Fruit fly (Drosophila melanogaster): ENCODE results near the gene mah.

mah gene

DNA sequence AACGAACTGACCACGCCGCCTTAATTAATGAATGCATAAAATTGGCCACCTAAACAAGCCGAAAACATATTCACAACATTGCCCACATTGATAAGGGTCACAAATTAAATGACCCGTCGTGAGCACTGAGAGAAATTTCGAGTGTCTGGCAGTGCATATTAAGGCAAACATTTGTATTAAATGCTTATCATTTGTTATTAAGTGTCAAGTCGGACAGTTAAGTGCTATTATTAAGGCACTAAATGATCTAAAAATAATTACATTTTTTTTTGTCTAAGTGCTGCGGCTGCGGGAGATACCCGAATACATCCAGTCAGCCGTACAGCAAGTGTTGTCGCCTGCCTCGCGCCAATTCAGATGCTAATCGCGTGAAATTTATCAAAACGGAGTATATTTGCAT lies 15.0 kb downstream of the mah start (continued):
- TF ChIP-seq Adf1 (GFP tag; IDR thresholded peaks at IDR 0.05) (no peak), ssp (GFP tag; IDR thresholded peaks at IDR 0.05) (0 out of 2 replicates have a peak, but pooled peaks have one; percentile 32), MBD-R2 (GFP tag; IDR thresholded peaks at IDR 0.05) (peak; percentile 40; the same call in 1 of the 2 replicates), dysf (GFP tag; IDR thresholded peaks at IDR 0.05) (peak; percentile 76), CG12391 (tag; optimal IDR thresholded peaks at IDR 0.05) (peak; percentile 52), slou (GFP tag; optimal IDR thresholded peaks at IDR 0.05) (no peak), CG9876 (GFP tag; optimal IDR thresholded peaks at IDR 0.05) (no peak), CG3726 (GFP tag; IDR thresholded peaks at IDR 0.05) (peak; percentile 71; the same call in 1 of the 3 replicates), maf-S (GFP tag; optimal IDR thresholded peaks at IDR 0.05) (peak; percentile 8), ems (GFP tag; optimal IDR thresholded peaks at IDR 0.05) (peak; percentile 51), Aef1 (GFP tag; IDR thresholded peaks at IDR 0.05) (peak; percentile 65), Ptx1 (GFP tag; IDR thresholded peaks at IDR 0.05) (peak; percentile 81), CG3995 (GFP tag; optimal IDR thresholded peaks at IDR 0.05) (peak; percentile 29), aop (GFP tag; IDR thresholded peaks at IDR 0.05) (no peak), Sox102F (GFP tag; optimal IDR thresholded peaks at IDR 0.05) (peak; percentile 88), CG14667 (GFP tag; IDR thresholded peaks at IDR 0.05) (peak; percentile 53), Deaf1 (tag; optimal IDR thresholded peaks at IDR 0.05) (no peak), CG15514 (GFP tag; optimal IDR thresholded peaks at IDR 0.05) (peak; percentile 20), CG30431 (GFP tag; optimal IDR thresholded peaks at IDR 0.05) (peak; percentile 41), CG2889 (GFP tag; IDR thresholded peaks at IDR 0.05) (peak; percentile 56; the same call in 1 of the 3 replicates), crp (GFP tag; optimal IDR thresholded peaks at IDR 0.05) (peak in 1 of 2 experiments; percentile 8), Med (GFP tag) (peak; percentile 97), CG6175 (GFP tag; IDR thresholded peaks at IDR 0.05) (peak; percentile 64; the same call in 1 of the 3 replicates), CG3838 (GFP tag; optimal IDR thresholded peaks at IDR 0.05) (no peak), CG10565 (GFP tag; optimal IDR thresholded peaks at IDR 0.05) (no peak), unpg (GFP tag; optimal IDR thresholded peaks at IDR 0.05) (peak; percentile 77), slbo (GFP tag; IDR thresholded peaks at IDR 0.05) (peak; percentile 75), hth (optimal IDR thresholded peaks at IDR 0.05) (no peak), CHES-1-like (GFP tag; optimal IDR thresholded peaks at IDR 0.05) (peak; percentile 20), CG6272 (GFP tag; IDR thresholded peaks at IDR 0.05) (0 out of 2 replicates have a peak, but pooled peaks have one; percentile 22), pb (GFP tag; optimal IDR thresholded peaks at IDR 0.05) (peak; percentile 8), Taf1 (GFP tag; IDR thresholded peaks at IDR 0.05) (0 out of 2 replicates have a peak, but pooled peaks have one; percentile 22), Hr78 (GFP tag; optimal IDR thresholded peaks at IDR 0.05) (peak in 1 of 2 experiments; percentile 73), CG6854 (GFP tag; optimal IDR thresholded peaks at IDR 0.05) (no peak), BEAF-32 (GFP tag; optimal IDR thresholded peaks at IDR 0.05) (no peak), CG3281 (GFP tag; optimal IDR thresholded peaks at IDR 0.05) (no peak), onecut (GFP tag; IDR thresholded peaks at IDR 0.05) (no peak), fd102C (GFP tag; optimal IDR thresholded peaks at IDR 0.05) (no peak), vnd (GFP tag; IDR thresholded peaks at IDR 0.05; ENCODE audit: partially characterized antibody) (no peak), nom (GFP tag; optimal IDR thresholded peaks at IDR 0.05) (no peak), CG10959 (GFP tag; IDR thresholded peaks at IDR 0.05) (no peak), grn (GFP tag; optimal IDR thresholded peaks at IDR 0.05) (peak; percentile 9), Oaz (GFP tag; IDR thresholded peaks at IDR 0.05) (no peak), CG15601 (tag; optimal IDR thresholded peaks at IDR 0.05) (no peak), CG14965 (GFP tag; optimal IDR thresholded peaks at IDR 0.05; ENCODE audit: borderline replicate concordance) (no peak), NC2α (GFP tag; optimal IDR thresholded peaks at IDR 0.05) (no peak), CG10274 (GFP tag; optimal IDR thresholded peaks at IDR 0.05) (peak; percentile 14), gcm (GFP tag; optimal IDR thresholded peaks at IDR 0.05) (no peak), Abd-B (GFP tag; optimal IDR thresholded peaks at IDR 0.05) (peak; percentile 56), sug (tag; optimal IDR thresholded peaks at IDR 0.05) (no peak), kah (GFP tag; optimal IDR thresholded peaks at IDR 0.05) (peak; percentile 20)

Data from whole organism, embryonic.